Worm (Caenorhabditis elegans) whole organism, L4/young adult: Measurements from ENCODE around the gene C47E12.3.

Experiments
- W03F9.2 ChIP-seq: fragments of 150-350 bp; optimal IDR thresholded peaks from 2 replicates; lab custom pipeline; 2014; ENCODE audit warnings: missing biosample characterization, missing genetic modification characterization
- dao-5 ChIP-seq: sonication (generic microtip); optimal IDR thresholded peaks from 2 replicates; lab custom pipeline; 2016; ENCODE audit warnings: missing genotype, missing genetic modification characterization, moderate library complexity, missing compliant biosample characterization

DNA sequence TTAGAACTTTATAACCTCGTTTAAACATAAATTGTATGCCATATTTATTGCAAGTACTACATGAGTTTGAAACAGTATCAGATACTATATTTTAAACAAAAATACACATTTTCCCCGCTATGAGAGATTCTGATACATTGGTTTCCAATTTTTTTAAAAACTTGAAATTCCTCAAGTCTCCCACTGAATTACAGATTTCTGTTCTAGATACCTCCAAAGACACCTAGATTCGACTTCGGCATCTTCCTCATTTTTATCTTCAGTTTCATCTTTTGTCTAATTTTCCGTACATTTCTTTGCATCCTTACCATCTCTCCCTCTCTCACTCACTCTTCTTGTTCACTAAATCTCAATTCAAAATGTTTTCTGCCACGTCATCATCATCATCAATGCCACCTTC lies 37.7 kb downstream of the C47E12.3 start, which contains the start of gene T13H10.2:
- TF ChIP-seq W03F9.2 (tag; lab: Kevin White, UChicago) (no peak), dao-5 (tag; lab: Kevin White, UChicago) (no peak)
